Fruit fly (Drosophila melanogaster) whole organism, pupa: ENCODE measurements around the gene CG31751.

Experiments used
- CG13204 ChIP-seq: fragments of 200-800 bp; sonication (Bioruptor generic); optimal IDR thresholded peaks from 2 replicates; lab custom pipeline; 2018; ENCODE audit warnings: missing biosample characterization, mild to moderate bottlenecking, missing genetic modification characterization, moderate library complexity
- CG14655 ChIP-seq: fragments of 200-800 bp; sonication (Bioruptor generic); optimal IDR thresholded peaks from 3 replicates; lab custom pipeline; 2017; ENCODE audit warnings: mild to moderate bottlenecking, missing biosample characterization, missing genetic modification reagents, missing genetic modification characterization
- CG15710 ChIP-seq: fragments of 200-800 bp; sonication (Bioruptor generic); optimal IDR thresholded peaks from 2 replicates; lab custom pipeline; 2018; ENCODE audit warnings: missing biosample characterization, mild to moderate bottlenecking, missing genetic modification characterization, moderate library complexity
- CG17806 ChIP-seq: fragments of 200-800 bp; sonication (Bioruptor generic); optimal IDR thresholded peaks from 2 replicates; lab custom pipeline; 2018; ENCODE audit warnings: missing biosample characterization, mild to moderate bottlenecking, missing genetic modification characterization, moderate library complexity
- CG4496 ChIP-seq: fragments of 200-800 bp; sonication (Bioruptor generic); IDR thresholded peaks from 3 replicates; pipeline ENCODE4 v1.3.6; 2022; ENCODE audit warnings: missing biosample characterization, missing genetic modification characterization
- CG8159 ChIP-seq: fragments of 200-800 bp; sonication (Bioruptor generic); optimal IDR thresholded peaks from 3 replicates; lab custom pipeline; 2018; ENCODE audit warnings: missing biosample characterization, mild to moderate bottlenecking, missing genetic modification characterization, moderate library complexity
- CG9948 ChIP-seq: fragments of 200-800 bp; sonication (Bioruptor generic); optimal IDR thresholded peaks from 2 replicates; lab custom pipeline; 2018; ENCODE audit warnings: missing biosample characterization, mild to moderate bottlenecking, missing genetic modification characterization, moderate library complexity
- D1 ChIP-seq: fragments of 200-800 bp; sonication (Bioruptor generic); optimal IDR thresholded peaks from 2 replicates; lab custom pipeline; 2018; ENCODE audit warnings: missing biosample characterization, mild to moderate bottlenecking, missing genetic modification characterization, moderate library complexity
- EcR ChIP-seq: fragments of 200-800 bp; sonication (Bioruptor generic); optimal IDR thresholded peaks from 3 replicates; lab custom pipeline; 2019; ENCODE audit warnings: missing biosample characterization, missing genetic modification characterization, mild to moderate bottlenecking, moderate library complexity, missing genetic modification reagents
- Ets98B ChIP-seq: fragments of 200-800 bp; sonication (Bioruptor generic); IDR thresholded peaks from 2 replicates; pipeline ENCODE4 v1.3.6; 2022; ENCODE audit warnings: missing biosample characterization, missing genetic modification characterization
- Pif1A ChIP-seq: fragments of 200-800 bp; sonication (Bioruptor generic); optimal IDR thresholded peaks from 3 replicates; lab custom pipeline; 2016; ENCODE audit warnings: missing biosample characterization, missing genetic modification characterization
- fd96Ca ChIP-seq: fragments of 200-800 bp; sonication (Bioruptor generic); IDR thresholded peaks from 3 replicates; pipeline ENCODE4 v1.3.6; 2022; ENCODE audit warnings: missing biosample characterization, missing genetic modification characterization
- rn ChIP-seq: fragments of 200-800 bp; sonication (Bioruptor generic); IDR thresholded peaks from 2 replicates; pipeline ENCODE4 v1.3.6; 2022; ENCODE audit warnings: missing biosample characterization, missing genetic modification characterization

DNA sequence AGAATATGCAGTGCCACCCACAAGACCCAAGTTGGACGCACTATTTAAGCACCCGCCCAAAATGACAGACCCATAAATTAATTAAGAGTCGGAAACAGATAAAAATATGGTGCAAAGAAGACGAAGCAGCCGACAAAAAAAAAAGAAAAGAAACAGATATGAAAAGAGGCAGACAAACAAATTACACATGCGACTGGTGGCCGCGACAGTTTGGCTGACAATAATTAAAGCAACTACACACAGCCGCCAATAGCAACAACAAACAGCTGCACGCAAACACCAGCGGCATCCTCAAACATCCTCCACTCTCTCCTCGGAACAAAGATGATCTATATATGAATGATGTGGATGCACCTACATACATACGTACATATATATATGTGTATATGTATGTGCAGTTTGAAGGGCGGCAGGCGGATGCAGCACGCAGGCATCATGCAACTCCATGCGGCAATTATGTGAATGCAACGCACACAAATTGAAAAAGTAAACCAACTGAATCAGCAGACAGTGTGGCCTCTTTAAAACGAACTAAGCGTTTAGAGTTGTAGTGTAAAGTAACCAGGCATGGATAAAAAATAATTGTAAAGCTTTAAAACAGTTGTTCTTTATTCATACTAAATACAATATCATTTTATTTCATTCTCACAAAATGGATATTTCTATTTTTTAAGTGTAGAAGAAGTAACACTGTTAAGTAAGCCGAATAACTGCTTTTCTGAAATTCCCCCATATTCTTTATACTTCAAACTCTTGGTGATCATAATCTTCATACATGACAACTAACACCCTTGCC, 29.0 kb upstream of the CG31751 start:
- TF ChIP-seq D1 (tag; lab: Kevin White, UChicago) (no peak), CG4496 (GFP tag; lab: Robert Waterston, UW) (0 out of 3 replicates have a peak, but pooled peaks have one; percentile 13), CG13204 (GFP tag; lab: Kevin White, UChicago) (peak; percentile 49), CG15710 (tag; lab: Kevin White, UChicago) (peak; percentile 70), CG9948 (tag; lab: Kevin White, UChicago) (peak; percentile 48), Pif1A (GFP tag; lab: Kevin White, UChicago) (peak; percentile 58), Ets98B (GFP tag; lab: Robert Waterston, UW) (no peak), CG8159 (tag; lab: Kevin White, UChicago) (peak; percentile 24), CG17806 (peak; percentile 24), rn (GFP tag; lab: Robert Waterston, UW) (no peak), CG14655 (GFP tag; lab: Kevin White, UChicago) (peak; percentile 20), EcR (GFP tag; lab: Kevin White, UChicago) (no peak), fd96Ca (GFP tag; lab: Robert Waterston, UW) (no peak)
